Fruit fly (Drosophila melanogaster) whole organism: Measurements from ENCODE around the gene PSMG1.

ENCODE experiments used
- CG8478 ChIP-seq: fragments of >200 bp; optimal IDR thresholded peaks from 2 replicates; lab custom pipeline; 2018; ENCODE audit warnings: inconsistent platforms
- psq ChIP-seq: fragments of >200 bp; optimal IDR thresholded peaks from 2 replicates; lab custom pipeline; 2017

dm6 chr3R:5836536-5836935, 42.4 kb upstream of the PSMG1 start:
- TF ChIP-seq CG8478 (lab: Kevin White, UChicago) (no peak), psq (no peak)
